Fruit fly (Drosophila melanogaster) ovary, adult (tissue): ENCODE measurements around the gene CG33630.

Experiments
- CG17801 ChIP-seq: fragments of 200-800 bp; optimal IDR thresholded peaks from 2 replicates; lab custom pipeline; 2019; ENCODE audit warnings: missing biosample characterization, mild to moderate bottlenecking, missing genetic modification characterization, moderate library complexity; ENCODE audit not compliant: partially characterized antibody

The CG33630 gene

dm6 chr3R:10052695-10053382 is 9.6 kb upstream of the CG33630 start, which contains the start of the genes Fancl and Npc2e:
Gene Fancl, minus strand, starts transcription at chr3R:10052869.
Gene Npc2e, plus strand, starts transcription at chr3R:10053332.
- no peak for TF ChIP-seq CG17801 (GFP tag; lab: Kevin White, UChicago)

- TF ChIP-seq CG17801 (GFP tag; lab: Kevin White, UChicago): no peak
These were observed 8.9 kb upstream of the CG33630 start for dm6 chr3R:10053559-10053958.

- TF ChIP-seq CG17801 (GFP tag; lab: Kevin White, UChicago): peak; percentile 45
These were observed 8.0 kb upstream of the CG33630 start for dm6 chr3R:10054278-10054975.

dm6 chr3R:10055004-10055403 is 7.4 kb upstream of the CG33630 start:
- TF ChIP-seq CG17801 (GFP tag; lab: Kevin White, UChicago): no peak

dm6 chr3R:10055951-10056350 is 6.5 kb upstream of the CG33630 start, which contains the start of gene Npc2d:
Gene Npc2d, minus strand, starts transcription at chr3R:10056083.
- TF ChIP-seq CG17801 (GFP tag; lab: Kevin White, UChicago): no peak

dm6 chr3R:10056647-10057046 is 5.8 kb upstream of the CG33630 start:
- no peak for TF ChIP-seq CG17801 (GFP tag; lab: Kevin White, UChicago)

- TF ChIP-seq CG17801 (GFP tag; lab: Kevin White, UChicago): no peak
These were observed 3.1 kb upstream of the CG33630 start for dm6 chr3R:10059358-10059757.

dm6 chr3R:10059952-10060351 is 2.5 kb upstream of the CG33630 start, which contains the start of gene Npc2c:
Gene Npc2c, plus strand, starts transcription at chr3R:10060252.
- TF ChIP-seq CG17801 (GFP tag; lab: Kevin White, UChicago): no peak

- TF ChIP-seq CG17801 (GFP tag; lab: Kevin White, UChicago): no peak
These were observed 1.3 kb downstream of the CG33630 start, which contains the start of gene CG33631 for dm6 chr3R:10063707-10064106. Gene CG33631, plus strand, starts transcription at chr3R:10064007.

- TF ChIP-seq CG17801 (GFP tag; lab: Kevin White, UChicago): no peak
These were observed 4.0 kb downstream of the CG33630 start, which contains the start of gene CG33783 for dm6 chr3R:10066470-10066869. Gene CG33783, plus strand, starts transcription at chr3R:10066770.

- no peak for TF ChIP-seq CG17801 (GFP tag; lab: Kevin White, UChicago)
These were observed 5.2 kb downstream of the CG33630 start, which contains the start of gene CG33784 for dm6 chr3R:10067605-10068004. Gene CG33784, plus strand, starts transcription at chr3R:10067905.

- TF ChIP-seq CG17801 (GFP tag; lab: Kevin White, UChicago): no peak
These were observed 6.4 kb downstream of the CG33630 start for dm6 chr3R:10068780-10069179.

dm6 chr3R:10070195-10070594 is 7.8 kb downstream of the CG33630 start:
- TF ChIP-seq CG17801 (GFP tag; lab: Kevin White, UChicago): no peak

- no peak for TF ChIP-seq CG17801 (GFP tag; lab: Kevin White, UChicago)
These were observed 8.4 kb downstream of the CG33630 start, which contains the start of gene nerfin-2 for dm6 chr3R:10070817-10071216. Gene nerfin-2, plus strand, starts transcription at chr3R:10071117.

dm6 chr3R:10075323-10075788 is 12.9 kb downstream of the CG33630 start, which contains the start of gene Alp13:
Gene Alp13, minus strand, starts transcription at chr3R:10075373.
- peak; percentile 41 for TF ChIP-seq CG17801 (GFP tag; lab: Kevin White, UChicago)
